Fruit fly (Drosophila melanogaster) whole organism, embryonic: ENCODE results near the gene CG6163.

Experiments
- Awh ChIP-seq: fragments of 200-800 bp; sonication (Bioruptor generic); IDR thresholded peaks from 2 replicates; pipeline ENCODE4, ENCODE4 v1.3.6; 2022; ENCODE audit warnings: missing biosample characterization, missing genetic modification characterization
- Blimp-1 ChIP-seq: fragments of 200-800 bp; sonication (Bioruptor generic); optimal IDR thresholded peaks from 3 replicates; lab custom pipeline; 2018; ENCODE audit warnings: missing biosample characterization, missing genetic modification characterization, mild to moderate bottlenecking, moderate library complexity, missing genetic modification reagents
- C15 ChIP-seq: fragments of 200-800 bp; sonication (Bioruptor generic); IDR thresholded peaks from 3 replicates; pipeline ENCODE4 v1.3.6; 2022; ENCODE audit warnings: missing biosample characterization, missing genetic modification characterization
- CG1024 ChIP-seq: fragments of 200-800 bp; sonication (Bioruptor generic); IDR thresholded peaks from 2 replicates; pipeline ENCODE4 v1.3.6; 2022; ENCODE audit warnings: missing biosample characterization, missing genetic modification characterization
- CG10267 ChIP-seq: fragments of 200-800 bp; sonication (Bioruptor generic); optimal IDR thresholded peaks from 2 replicates; lab custom pipeline; 2018; ENCODE audit warnings: missing biosample characterization, mild to moderate bottlenecking, missing genetic modification characterization, moderate library complexity
- CG10321 ChIP-seq: fragments of 200-800 bp; sonication (Bioruptor generic); IDR thresholded peaks from 2 replicates; pipeline ENCODE4 v1.3.6; 2022; ENCODE audit warnings: missing biosample characterization, missing genetic modification characterization
- CG10543 ChIP-seq: fragments of 200-800 bp; sonication (Bioruptor generic); optimal IDR thresholded peaks from 3 replicates; lab custom pipeline; 2017; ENCODE audit warnings: missing biosample characterization, mild to moderate bottlenecking, missing genetic modification characterization, moderate library complexity
- CG10565 ChIP-seq: fragments of 200-800 bp; sonication (Bioruptor generic); optimal IDR thresholded peaks from 3 replicates; lab custom pipeline; 2016; ENCODE audit warnings: missing biosample characterization, mild to moderate bottlenecking, missing genetic modification characterization
- CG10979 ChIP-seq: fragments of 200-800 bp; sonication (Bioruptor generic); optimal IDR thresholded peaks from 2 replicates; lab custom pipeline; 2018; ENCODE audit warnings: missing biosample characterization, mild to moderate bottlenecking, missing genetic modification characterization, moderate library complexity
- CG11456 ChIP-seq: fragments of 200-800 bp; sonication (Bioruptor generic); IDR thresholded peaks from 3 replicates; pipeline ENCODE4 v1.3.6; 2022; ENCODE audit warnings: missing biosample characterization, missing genetic modification characterization
- CG12744 ChIP-seq: fragments of 200-800 bp; sonication (Bioruptor generic); optimal IDR thresholded peaks from 2 replicates; lab custom pipeline; 2016; ENCODE audit warnings: missing biosample characterization, missing genetic modification characterization
- CG13123 ChIP-seq: fragments of 200-800 bp; sonication (Bioruptor generic); optimal IDR thresholded peaks from 2 replicates; lab custom pipeline; 2016; ENCODE audit warnings: missing biosample characterization, missing genetic modification characterization
- CG14667 ChIP-seq: fragments of 200-800 bp; sonication (Bioruptor generic); IDR thresholded peaks from 2 replicates; pipeline ENCODE4 v1.3.6; 2022; ENCODE audit warnings: missing biosample characterization, missing genetic modification characterization
- CG15696 ChIP-seq: fragments of 200-800 bp; sonication (Bioruptor generic); optimal IDR thresholded peaks from 2 replicates; lab custom pipeline; 2019; ENCODE audit warnings: missing biosample characterization, mild to moderate bottlenecking, missing genetic modification characterization, moderate library complexity
- CG16815 ChIP-seq: fragments of 200-800 bp; sonication (Bioruptor generic); optimal IDR thresholded peaks from 3 replicates; lab custom pipeline; 2017; ENCODE audit warnings: missing biosample characterization, mild to moderate bottlenecking, missing genetic modification characterization
- CG2129 ChIP-seq: fragments of 200-800 bp; sonication (Bioruptor generic); IDR thresholded peaks from 2 replicates; pipeline ENCODE4 v1.3.6; 2022; ENCODE audit warnings: missing biosample characterization, missing genetic modification characterization; ENCODE audit not compliant: partially characterized antibody
- CG30431 ChIP-seq: fragments of 200-800 bp; sonication (Bioruptor generic); optimal IDR thresholded peaks from 2 replicates; lab custom pipeline; 2017; ENCODE audit warnings: missing biosample characterization, missing genetic modification characterization
- CG33213 ChIP-seq: fragments of 200-800 bp; sonication (Bioruptor generic); optimal IDR thresholded peaks from 3 replicates; lab custom pipeline; 2016; ENCODE audit warnings: missing biosample characterization, missing genetic modification characterization
- CG3407 ChIP-seq: fragments of 200-800 bp; sonication (Bioruptor generic); optimal IDR thresholded peaks from 2 replicates; lab custom pipeline; 2018; ENCODE audit warnings: missing biosample characterization, mild to moderate bottlenecking, missing genetic modification characterization
- CG7556 ChIP-seq: fragments of 200-800 bp; sonication (Bioruptor generic); optimal IDR thresholded peaks from 2 replicates; lab custom pipeline; 2017; ENCODE audit warnings: missing biosample characterization, mild to moderate bottlenecking, missing genetic modification characterization
- CG8388 ChIP-seq: fragments of 200-800 bp; sonication (Bioruptor generic); optimal IDR thresholded peaks from 2 replicates; lab custom pipeline; 2019; ENCODE audit warnings: missing biosample characterization, mild to moderate bottlenecking, missing genetic modification characterization, moderate library complexity
- CG8924 ChIP-seq: fragments of 200-800 bp; optimal IDR thresholded peaks from 3 replicates; lab custom pipeline; 2019; ENCODE audit warnings: missing biosample characterization, mild to moderate bottlenecking, missing genetic modification characterization, moderate library complexity
- HLH54F ChIP-seq: fragments of 200-800 bp; sonication (Bioruptor generic); optimal IDR thresholded peaks from 3 replicates; lab custom pipeline; 2016; ENCODE audit warnings: missing biosample characterization, missing genetic modification characterization
- Rfx ChIP-seq: fragments of 200-800 bp; sonication (Bioruptor generic); IDR thresholded peaks from 2 replicates; pipeline ENCODE4 v1.3.6; 2022; ENCODE audit warnings: missing biosample characterization, missing genetic modification characterization
- Sox100B ChIP-seq: fragments of 200-800 bp; sonication (Bioruptor generic); optimal IDR thresholded peaks from 3 replicates; lab custom pipeline; 2018; ENCODE audit warnings: missing biosample characterization, mild to moderate bottlenecking, missing genetic modification characterization
- Stat92E ChIP-seq, 3 experiments: fragments of >200 bp in 2 of 3; fragments of 200-800 bp in 1 of 3; sonication (Bioruptor generic) in 1 of 3; optimal IDR thresholded peaks; 2 replicates each; lab custom pipeline; 2017 to 2019; ENCODE audit warnings: missing biosample characterization in 3 of 3, missing genetic modification characterization in 3 of 3, mild to moderate bottlenecking in 1 of 3, moderate library complexity in 1 of 3
- Tbp ChIP-seq: fragments of >200 bp; optimal IDR thresholded peaks from 2 replicates; lab custom pipeline; 2018; ENCODE audit warnings: missing biosample characterization, missing genetic modification characterization
- aop ChIP-seq: fragments of 200-800 bp; sonication (Bioruptor generic); IDR thresholded peaks from 2 replicates; pipeline ENCODE4 v1.3.6; 2022; ENCODE audit warnings: missing biosample characterization, missing genetic modification characterization
- ato ChIP-seq: fragments of 200-800 bp; sonication (Bioruptor generic); IDR thresholded peaks from 2 replicates; pipeline ENCODE4 v1.3.6; 2022; ENCODE audit warnings: missing biosample characterization, missing genetic modification characterization; ENCODE audit not compliant: partially characterized antibody
- cas ChIP-seq: fragments of 200-800 bp; sonication (Bioruptor generic); IDR thresholded peaks from 2 replicates; pipeline ENCODE4 v1.3.6; 2022; ENCODE audit warnings: missing biosample characterization, missing genetic modification characterization
- crp ChIP-seq, 2 experiments: fragments of 200-800 bp; sonication (Bioruptor generic); optimal IDR thresholded peaks; 2 replicates in 1 of 2; 3 replicates in 1 of 2; lab custom pipeline; 2017; ENCODE audit warnings: missing biosample characterization in 2 of 2, missing genetic modification characterization in 2 of 2, mild to moderate bottlenecking in 1 of 2, moderate library complexity in 1 of 2
- cwo ChIP-seq: fragments of 200-800 bp; sonication (Bioruptor generic); optimal IDR thresholded peaks from 3 replicates; lab custom pipeline; 2017; ENCODE audit warnings: missing biosample characterization, missing genetic modification characterization, mild to moderate bottlenecking, moderate library complexity, missing genetic modification reagents
- dan ChIP-seq: fragments of 200-800 bp; sonication (Bioruptor generic); IDR thresholded peaks from 2 replicates; pipeline ENCODE4 v1.3.6; 2022; ENCODE audit warnings: missing biosample characterization, missing genetic modification characterization
- eve ChIP-seq, 2 experiments: fragments of >200 bp; optimal IDR thresholded peaks; 2 replicates each; lab custom pipeline; 2017; ENCODE audit warnings: missing biosample characterization in 2 of 2, missing genetic modification characterization in 2 of 2
- fd3F ChIP-seq: fragments of 200-800 bp; sonication (Bioruptor generic); optimal IDR thresholded peaks from 2 replicates; lab custom pipeline; 2018; ENCODE audit warnings: missing biosample characterization, mild to moderate bottlenecking, missing genetic modification characterization, moderate library complexity
- hbn ChIP-seq: fragments of 200-800 bp; sonication (Bioruptor generic); IDR thresholded peaks from 2 replicates; pipeline ENCODE4 v1.3.6; 2022; ENCODE audit warnings: missing biosample characterization, missing genetic modification characterization; ENCODE audit not compliant: partially characterized antibody
- hkb ChIP-seq, 2 experiments: fragments of 200-800 bp in 1 of 2; fragments of >200 bp in 1 of 2; sonication (Bioruptor generic) in 1 of 2; IDR thresholded peaks in 1 of 2; optimal IDR thresholded peaks in 1 of 2; 2 replicates each; pipeline versions ENCODE4 v1.3.6 to Lab custom; 2017 to 2022; ENCODE audit warnings: missing biosample characterization in 1 of 2, missing genetic modification characterization in 1 of 2
- lola ChIP-seq, 3 experiments: fragments of >200 bp in 2 of 3; fragments of 200-800 bp in 1 of 3; sonication (Bioruptor generic) in 1 of 3; optimal IDR thresholded peaks; 2 replicates each; lab custom pipeline; 2017 to 2019; ENCODE audit warnings: missing biosample characterization in 3 of 3, missing genetic modification characterization in 3 of 3, mild to moderate bottlenecking in 1 of 3, moderate library complexity in 1 of 3
- nom ChIP-seq: fragments of 200-800 bp; sonication (Bioruptor generic); optimal IDR thresholded peaks from 2 replicates; lab custom pipeline; 2017; ENCODE audit warnings: missing biosample characterization, missing genetic modification characterization, mild to moderate bottlenecking, moderate library complexity, missing genetic modification reagents
- odd ChIP-seq: fragments of 200-800 bp; sonication (Bioruptor generic); optimal IDR thresholded peaks from 2 replicates; lab custom pipeline; 2017; ENCODE audit warnings: missing biosample characterization, mild to moderate bottlenecking, missing genetic modification characterization
- pfk ChIP-seq: fragments of 200-800 bp; sonication (Bioruptor generic); optimal IDR thresholded peaks from 2 replicates; lab custom pipeline; 2018; ENCODE audit warnings: missing biosample characterization, mild to moderate bottlenecking, missing genetic modification characterization, moderate library complexity
- phol ChIP-seq: fragments of 200-800 bp; sonication (Bioruptor generic); optimal IDR thresholded peaks from 3 replicates; lab custom pipeline; 2018; ENCODE audit warnings: missing biosample characterization, mild to moderate bottlenecking, missing genetic modification characterization, moderate library complexity
- pros ChIP-seq: fragments of 200-800 bp; sonication (Bioruptor generic); optimal IDR thresholded peaks from 3 replicates; lab custom pipeline; 2019; ENCODE audit warnings: missing biosample characterization, mild to moderate bottlenecking, missing genetic modification characterization, moderate library complexity
- trh ChIP-seq: fragments of 200-800 bp; sonication (Bioruptor generic); optimal IDR thresholded peaks from 2 replicates; lab custom pipeline; 2016; ENCODE audit warnings: missing biosample characterization, missing genetic modification characterization
- tx ChIP-seq: fragments of 200-800 bp; sonication (Bioruptor generic); optimal IDR thresholded peaks from 2 replicates; lab custom pipeline; 2016; ENCODE audit warnings: missing biosample characterization, missing genetic modification characterization
- wor ChIP-seq: fragments of 200-800 bp; sonication (Bioruptor generic); IDR thresholded peaks from 2 replicates; pipeline ENCODE4 v1.3.6; 2022; ENCODE audit warnings: missing biosample characterization, missing genetic modification characterization
- zen2 ChIP-seq: fragments of 200-800 bp; sonication (Bioruptor generic); IDR thresholded peaks from 3 replicates; pipeline ENCODE4 v1.3.6; 2022; ENCODE audit warnings: missing biosample characterization, missing genetic modification characterization; ENCODE audit not compliant: partially characterized antibody

The CG6163 gene

DNA sequence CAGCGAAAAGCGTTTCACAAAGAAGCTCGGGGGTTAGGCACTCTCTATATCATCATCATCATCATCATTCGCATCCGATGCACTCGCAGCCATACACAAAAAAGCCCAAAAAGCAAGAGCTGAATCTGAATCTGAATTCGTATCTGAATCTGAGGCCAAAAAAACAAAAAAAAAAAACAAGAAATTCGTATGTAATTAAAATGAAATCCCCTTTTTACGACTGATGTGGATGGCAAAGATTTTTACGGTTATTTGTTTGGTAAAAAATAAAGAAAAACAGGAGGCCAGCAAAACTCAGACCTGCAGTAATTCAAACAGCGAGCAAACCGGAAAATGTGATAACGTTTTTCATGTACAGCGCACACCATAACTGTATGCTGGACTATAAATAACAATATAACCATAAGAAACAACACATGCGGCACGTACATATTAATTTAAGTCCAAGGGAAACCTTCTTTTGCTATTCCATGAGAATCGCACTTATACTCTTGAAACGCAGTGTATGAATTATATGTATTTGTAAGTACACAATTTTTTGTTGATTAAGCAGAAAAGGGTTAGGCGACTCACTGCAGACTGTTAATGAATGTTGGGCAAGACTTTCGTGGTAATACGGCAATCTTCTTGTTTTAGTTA lies 46.0 kb downstream of the CG6163 start (continued):
- TF ChIP-seq aop (GFP tag; lab: Robert Waterston, UW) (peak; percentile 88), CG10543 (GFP tag; lab: Kevin White, UChicago) (peak; percentile 16), CG3407 (peak; percentile 73), CG10267 (peak; percentile 76), pros (GFP tag; lab: Kevin White, UChicago) (no peak), CG2129 (GFP tag; lab: Robert Waterston, UW) (no peak), HLH54F (GFP tag; lab: Kevin White, UChicago) (peak; percentile 79), CG10321 (GFP tag; lab: Robert Waterston, UW) (peak; percentile 63; the same call in 1 of the 2 replicates), CG16815 (GFP tag; lab: Kevin White, UChicago) (peak; percentile 58), CG15696 (peak; percentile 77), lola (GFP tag; optimal IDR thresholded peaks at IDR 0.05; lab: Kevin White, UChicago) (peak in 1 of 3 experiments; percentile 60), hkb (optimal IDR thresholded peaks at IDR 0.05; lab: Kevin White, UChicago) (no peak), hkb (GFP tag; IDR thresholded peaks at IDR 0.05; lab: Robert Waterston, UW) (peak; percentile 95), Rfx (GFP tag; lab: Robert Waterston, UW) (peak; percentile 91), phol (tag; lab: Kevin White, UChicago) (peak; percentile 88), cwo (GFP tag; lab: Kevin White, UChicago) (peak; percentile 82), crp (GFP tag; optimal IDR thresholded peaks at IDR 0.05; lab: Kevin White, UChicago) (peak in 1 of 2 experiments; percentile 39), eve (GFP tag; optimal IDR thresholded peaks at IDR 0.05; lab: Kevin White, UChicago) (peak in 1 of 2 experiments; percentile 91), zen2 (GFP tag; lab: Robert Waterston, UW) (no peak), CG10979 (tag; lab: Kevin White, UChicago) (peak; percentile 88), Awh (GFP tag; lab: Robert Waterston, UW) (peak; percentile 93), dan (GFP tag; lab: Robert Waterston, UW) (peak; percentile 56; the same call in 1 of the 2 replicates), CG8388 (GFP tag; lab: Kevin White, UChicago) (peak; percentile 83), wor (GFP tag; lab: Robert Waterston, UW) (peak; percentile 71), ato (GFP tag; lab: Robert Waterston, UW) (no peak), CG30431 (GFP tag; lab: Kevin White, UChicago) (peak; percentile 80), CG10565 (GFP tag; lab: Kevin White, UChicago) (peak; percentile 57), CG13123 (GFP tag; lab: Kevin White, UChicago) (peak; percentile 67), CG14667 (GFP tag; lab: Robert Waterston, UW) (peak; percentile 85), C15 (peak; percentile 71; the same call in 1 of the 3 replicates), trh (GFP tag; lab: Kevin White, UChicago) (peak; percentile 57), CG1024 (peak; percentile 90), hbn (GFP tag; lab: Robert Waterston, UW) (no peak), CG11456 (peak; percentile 93), nom (GFP tag; lab: Kevin White, UChicago) (no peak), tx (GFP tag; lab: Kevin White, UChicago) (peak; percentile 75), CG7556 (GFP tag; lab: Kevin White, UChicago) (peak; percentile 70), Blimp-1 (peak; percentile 85), Tbp (GFP tag; lab: Kevin White, UChicago) (no peak), CG8924 (peak; percentile 89), cas (peak; percentile 70), CG12744 (GFP tag; lab: Kevin White, UChicago) (peak; percentile 53), odd (GFP tag; lab: Kevin White, UChicago) (peak; percentile 68), Stat92E (GFP tag; optimal IDR thresholded peaks at IDR 0.05; lab: Kevin White, UChicago) (no peak), Sox100B (peak; percentile 80), CG33213 (GFP tag; lab: Kevin White, UChicago) (peak; percentile 84), fd3F (GFP tag; lab: Kevin White, UChicago) (peak; percentile 75), pfk (GFP tag; lab: Kevin White, UChicago) (no peak)
